Worm (Caenorhabditis elegans) whole organism, L4/young adult: ENCODE measurements around the gene Y43F8B.2.

ENCODE experiments used
- W03F9.2 ChIP-seq: fragments of 150-350 bp; optimal IDR thresholded peaks from 2 replicates; lab custom pipeline; 2014; ENCODE audit warnings: missing biosample characterization, missing genetic modification characterization
- dao-5 ChIP-seq: sonication (generic microtip); optimal IDR thresholded peaks from 2 replicates; lab custom pipeline; 2016; ENCODE audit warnings: missing genotype, missing genetic modification characterization, moderate library complexity, missing compliant biosample characterization
- him-1 ChIP-seq: sonication (generic microtip); optimal IDR thresholded peaks from 2 replicates; lab custom pipeline; 2016; ENCODE audit warnings: missing genotype, missing genetic modification reagents, missing genetic modification characterization, missing compliant biosample characterization

ce11 chrV:19485690-19486089, 47.2 kb downstream of the Y43F8B.2 start, which contains the start of gene Y43F8B.18:
- TF ChIP-seq W03F9.2 (tag; lab: Kevin White, UChicago): no peak
- no peak for TF ChIP-seq dao-5 (tag; lab: Kevin White, UChicago)
- TF ChIP-seq him-1 (tag; lab: Kevin White, UChicago): no peak
